Worm (Caenorhabditis elegans) whole organism, L2 larva: ENCODE measurements around the gene clec-24.

Experiments used
- C34F6.9 ChIP-seq: fragments of 150-350 bp; optimal IDR thresholded peaks from 2 replicates; lab custom pipeline; 2014; ENCODE audit warnings: missing biosample characterization, missing genetic modification characterization
- F13H6.1 ChIP-seq: sonication (generic microtip); optimal IDR thresholded peaks from 2 replicates; lab custom pipeline; 2016; ENCODE audit warnings: missing genetic modification characterization, missing compliant biosample characterization
- R02D3.7 ChIP-seq: fragments of 150-350 bp; optimal IDR thresholded peaks from 2 replicates; lab custom pipeline; 2014; ENCODE audit warnings: missing biosample characterization, missing genetic modification characterization
- Y55F3AM.14 ChIP-seq: fragments of 200-800 bp; sonication (Bioruptor generic); optimal IDR thresholded peaks from 2 replicates; lab custom pipeline; 2018; ENCODE audit warnings: mild to moderate bottlenecking, missing genetic modification characterization, missing compliant biosample characterization
- ZK546.5 ChIP-seq: sonication (generic microtip); optimal IDR thresholded peaks from 2 replicates; lab custom pipeline; 2017; ENCODE audit warnings: missing biosample characterization, missing genetic modification characterization
- alr-1 ChIP-seq: fragments of 150-350 bp; optimal IDR thresholded peaks from 2 replicates; lab custom pipeline; 2014; ENCODE audit warnings: missing biosample characterization, missing genetic modification characterization
- aly-2 ChIP-seq: fragments of 150-350 bp; optimal IDR thresholded peaks from 2 replicates; lab custom pipeline; 2014; ENCODE audit warnings: missing biosample characterization, missing genetic modification characterization
- blmp-1 ChIP-seq: sonication (generic microtip); optimal IDR thresholded peaks from 2 replicates; lab custom pipeline; 2017; ENCODE audit warnings: missing genetic modification characterization, mild to moderate bottlenecking, missing compliant biosample characterization, antibody characterized with exemption, moderate library complexity; ENCODE audit not compliant: insufficient read depth
- ceh-16 ChIP-seq: fragments of 150-350 bp; optimal IDR thresholded peaks from 2 replicates; lab custom pipeline; 2014; ENCODE audit warnings: missing biosample characterization, missing genetic modification characterization
- ceh-82 ChIP-seq: fragments of 150-350 bp; optimal IDR thresholded peaks from 2 replicates; lab custom pipeline; 2014; ENCODE audit warnings: missing biosample characterization, missing genetic modification characterization
- crh-2 ChIP-seq: sonication (generic microtip); optimal IDR thresholded peaks from 2 replicates; lab custom pipeline; 2017; ENCODE audit warnings: missing biosample characterization, missing genetic modification characterization
- dmd-4 ChIP-seq: sonication (generic microtip); optimal IDR thresholded peaks from 2 replicates; lab custom pipeline; 2017; ENCODE audit warnings: missing biosample characterization, missing genetic modification characterization
- egl-27 ChIP-seq: sonication (generic microtip); optimal IDR thresholded peaks from 3 replicates; lab custom pipeline; 2017; ENCODE audit warnings: missing biosample characterization, missing genetic modification reagents, missing genetic modification characterization
- elt-1 ChIP-seq: fragments of 150-350 bp; optimal IDR thresholded peaks from 2 replicates; lab custom pipeline; 2014; ENCODE audit warnings: missing biosample characterization, missing genetic modification characterization
- elt-3 ChIP-seq: sonication (generic microtip); optimal IDR thresholded peaks from 2 replicates; lab custom pipeline; 2017; ENCODE audit warnings: missing biosample characterization, missing genetic modification characterization
- fos-1 ChIP-seq: fragments of 150-350 bp; optimal IDR thresholded peaks from 2 replicates; lab custom pipeline; 2014; ENCODE audit warnings: missing biosample characterization, missing genetic modification characterization
- gmeb-1 ChIP-seq: fragments of 150-350 bp; optimal IDR thresholded peaks from 2 replicates; lab custom pipeline; 2014; ENCODE audit warnings: missing biosample characterization, missing genetic modification characterization
- lin-13 ChIP-seq: fragments of 150-350 bp; optimal IDR thresholded peaks from 2 replicates; lab custom pipeline; 2014; ENCODE audit warnings: missing biosample characterization, missing genetic modification reagents, missing genetic modification characterization
- lin-39 ChIP-seq: fragments of 150-350 bp; optimal IDR thresholded peaks from 2 replicates; lab custom pipeline; 2014; ENCODE audit warnings: missing biosample characterization, missing genetic modification reagents, missing genetic modification characterization
- lsy-2 ChIP-seq, 2 experiments: fragments of 150-350 bp in 1 of 2; sonication (generic microtip) in 1 of 2; optimal IDR thresholded peaks; 2 replicates each; lab custom pipeline; 2014 to 2017; ENCODE audit warnings: missing biosample characterization in 2 of 2, missing genetic modification characterization in 2 of 2
- mab-5 ChIP-seq: fragments of 150-350 bp; optimal IDR thresholded peaks from 2 replicates; lab custom pipeline; 2014; ENCODE audit warnings: missing biosample characterization, missing genetic modification characterization
- mbf-1 ChIP-seq: sonication (generic microtip); optimal IDR thresholded peaks from 2 replicates; lab custom pipeline; 2017; ENCODE audit warnings: missing biosample characterization, missing genetic modification characterization
- nhr-10 ChIP-seq: sonication (generic microtip); optimal IDR thresholded peaks from 2 replicates; lab custom pipeline; 2017; ENCODE audit warnings: missing biosample characterization, missing genetic modification characterization
- nhr-12 ChIP-seq: fragments of 150-350 bp; optimal IDR thresholded peaks from 2 replicates; lab custom pipeline; 2014; ENCODE audit warnings: missing biosample characterization, missing genetic modification characterization
- nhr-129 ChIP-seq: fragments of 150-350 bp; optimal IDR thresholded peaks from 2 replicates; lab custom pipeline; 2014; ENCODE audit warnings: missing biosample characterization, missing genetic modification characterization
- nhr-21 ChIP-seq: fragments of 150-350 bp; optimal IDR thresholded peaks from 2 replicates; lab custom pipeline; 2014; ENCODE audit warnings: missing biosample characterization, missing genetic modification characterization
- nhr-23 ChIP-seq: fragments of 150-350 bp; optimal IDR thresholded peaks from 2 replicates; lab custom pipeline; 2014; ENCODE audit warnings: missing biosample characterization, missing genetic modification reagents, missing genetic modification characterization
- nhr-237 ChIP-seq: fragments of 150-350 bp; optimal IDR thresholded peaks from 2 replicates; lab custom pipeline; 2014; ENCODE audit warnings: missing biosample characterization, missing genetic modification characterization
- nhr-25 ChIP-seq: fragments of 150-350 bp; sonication (generic microtip); optimal IDR thresholded peaks from 3 replicates; lab custom pipeline; 2014; ENCODE audit warnings: missing biosample characterization, missing genetic modification characterization
- nhr-77 ChIP-seq: fragments of 150-350 bp; optimal IDR thresholded peaks from 2 replicates; lab custom pipeline; 2014; ENCODE audit warnings: missing biosample characterization, missing genetic modification characterization
- peb-1 ChIP-seq: fragments of 150-350 bp; optimal IDR thresholded peaks from 2 replicates; lab custom pipeline; 2014; ENCODE audit warnings: missing biosample characterization, missing genetic modification characterization
- sem-4 ChIP-seq: fragments of 150-350 bp; optimal IDR thresholded peaks from 2 replicates; lab custom pipeline; 2014; ENCODE audit warnings: missing biosample characterization, missing genetic modification reagents, missing genetic modification characterization
- skn-1 ChIP-seq: sonication (generic microtip); optimal IDR thresholded peaks from 2 replicates; lab custom pipeline; 2017; ENCODE audit warnings: missing biosample characterization, missing genetic modification characterization
- sma-3 ChIP-seq: sonication (generic microtip); optimal IDR thresholded peaks from 2 replicates; lab custom pipeline; 2016; ENCODE audit warnings: missing genetic modification reagents, missing genetic modification characterization, missing compliant biosample characterization
- sma-9 ChIP-seq, 2 experiments: fragments of 150-350 bp in 1 of 2; sonication (generic microtip) in 1 of 2; optimal IDR thresholded peaks; 2 replicates each; lab custom pipeline; 2014 to 2016; ENCODE audit warnings: missing genetic modification characterization in 2 of 2, mild to moderate bottlenecking in 1 of 2, missing biosample characterization in 1 of 2, missing compliant biosample characterization in 1 of 2, missing genetic modification reagents in 1 of 2, moderate library complexity in 1 of 2
- snpc-4 ChIP-seq: fragments of 150-350 bp; optimal IDR thresholded peaks from 2 replicates; lab custom pipeline; 2014; ENCODE audit warnings: missing biosample characterization, missing genetic modification characterization
- unc-39 ChIP-seq: fragments of 150-350 bp; optimal IDR thresholded peaks from 2 replicates; lab custom pipeline; 2014; ENCODE audit warnings: missing biosample characterization, missing genetic modification characterization
- unc-55 ChIP-seq: fragments of 150-350 bp; sonication (generic microtip); optimal IDR thresholded peaks from 3 replicates; lab custom pipeline; 2014; ENCODE audit warnings: missing biosample characterization, missing genetic modification reagents, missing genetic modification characterization
- ztf-1 ChIP-seq: fragments of 200-800 bp; sonication (Bioruptor generic); conservative IDR thresholded peaks from 2 replicates; pipeline ENCODE4 v1.3.6; 2022; ENCODE audit warnings: missing genetic modification characterization, missing compliant biosample characterization
- ztf-11 ChIP-seq: sonication (generic microtip); optimal IDR thresholded peaks from 2 replicates; lab custom pipeline; 2017; ENCODE audit warnings: missing biosample characterization, missing genetic modification characterization
- ztf-4 ChIP-seq: fragments of 150-350 bp; optimal IDR thresholded peaks from 2 replicates; lab custom pipeline; 2014; ENCODE audit warnings: missing biosample characterization, missing genetic modification characterization

The clec-24 gene

ce11 chrV:16834989-16835388 is 26.8 kb upstream of the clec-24 start, which contains the start of gene tni-3:
Gene tni-3, minus strand, starts transcription at chrV:16835128.
- TF ChIP-seq dmd-4 (no peak), crh-2 (tag; lab: Kevin White, UChicago) (no peak), aly-2 (tag; lab: Kevin White, UChicago) (no peak), nhr-237 (tag; lab: Kevin White, UChicago) (no peak), nhr-10 (tag; lab: Kevin White, UChicago) (no peak), unc-39 (tag; lab: Kevin White, UChicago) (no peak), nhr-21 (no peak), nhr-77 (no peak), peb-1 (no peak), egl-27 (tag; lab: Kevin White, UChicago) (no peak), skn-1 (no peak), sem-4 (no peak), fos-1 (tag; lab: Kevin White, UChicago) (no peak), nhr-12 (tag; lab: Kevin White, UChicago) (no peak), mbf-1 (tag; lab: Kevin White, UChicago) (no peak)

ce11 chrV:16836100-16836499 is 25.7 kb upstream of the clec-24 start:
- TF ChIP-seq Y55F3AM.14 (GFP tag; lab: Kevin White, UChicago) = no peak
- no peak for TF ChIP-seq nhr-12 (tag; lab: Kevin White, UChicago)
- no peak for TF ChIP-seq ceh-82 (tag; lab: Kevin White, UChicago)
- TF ChIP-seq skn-1 = no peak
- no peak for TF ChIP-seq nhr-129 (tag; lab: Kevin White, UChicago)
- TF ChIP-seq snpc-4 (tag; lab: Kevin White, UChicago) = no peak
- no peak for TF ChIP-seq ztf-11 (tag; lab: Kevin White, UChicago)
- no peak for TF ChIP-seq lin-13
- no peak for TF ChIP-seq blmp-1 (tag; lab: Kevin White, UChicago)
- TF ChIP-seq mbf-1 (tag; lab: Kevin White, UChicago) = no peak
- TF ChIP-seq elt-1 (tag; lab: Kevin White, UChicago) = no peak
- no peak for TF ChIP-seq ztf-4 (tag; lab: Kevin White, UChicago)
- no peak for TF ChIP-seq ztf-1 (GFP tag; lab: Robert Waterston, UW)
- TF ChIP-seq lsy-2 (tag; optimal IDR thresholded peaks at IDR 0.05; lab: Kevin White, UChicago) = no peak
- TF ChIP-seq alr-1 (tag; lab: Kevin White, UChicago) = no peak
- TF ChIP-seq gmeb-1 = no peak
- TF ChIP-seq sem-4 = no peak
- TF ChIP-seq R02D3.7 (tag; lab: Kevin White, UChicago) = no peak

ce11 chrV:16838435-16838834 is 23.4 kb upstream of the clec-24 start:
- TF ChIP-seq F13H6.1 = no peak
- no peak for TF ChIP-seq elt-3 (tag; lab: Kevin White, UChicago)
- TF ChIP-seq ceh-16 (tag; lab: Kevin White, UChicago) = no peak
- TF ChIP-seq nhr-23 = no peak
- TF ChIP-seq mab-5 (tag; lab: Kevin White, UChicago) = no peak

ce11 chrV:16840283-16840682 is 21.5 kb upstream of the clec-24 start:
- peak; percentile 50 for TF ChIP-seq sma-9 (GFP tag; optimal IDR thresholded peaks at IDR 0.05; lab: Kevin White, UChicago)
- TF ChIP-seq sma-9 (tag; optimal IDR thresholded peaks at IDR 0.05; lab: Kevin White, UChicago) = no peak
- peak; percentile 76 for TF ChIP-seq fos-1 (tag; lab: Kevin White, UChicago)
- TF ChIP-seq ZK546.5 (tag; lab: Kevin White, UChicago) = no peak
- TF ChIP-seq, all 48 proteins: peak for 2

- TF ChIP-seq ZK546.5 (tag; lab: Kevin White, UChicago) = no peak
- no peak for TF ChIP-seq sma-3
- no peak for TF ChIP-seq peb-1
- no peak for TF ChIP-seq R02D3.7 (tag; lab: Kevin White, UChicago)
- TF ChIP-seq nhr-12 (tag; lab: Kevin White, UChicago) = no peak
- no peak for TF ChIP-seq nhr-237 (tag; lab: Kevin White, UChicago)
- TF ChIP-seq nhr-25 (tag; lab: Kevin White, UChicago) = no peak
- no peak for TF ChIP-seq mbf-1 (tag; lab: Kevin White, UChicago)
- no peak for TF ChIP-seq lin-39 (tag; lab: Kevin White, UChicago)
- TF ChIP-seq C34F6.9 (tag; lab: Kevin White, UChicago) = no peak
- no peak for TF ChIP-seq mab-5 (tag; lab: Kevin White, UChicago)
- no peak for TF ChIP-seq lin-13
- no peak for TF ChIP-seq unc-39 (tag; lab: Kevin White, UChicago)
- no peak for TF ChIP-seq ztf-1 (GFP tag; lab: Robert Waterston, UW)
- no peak for TF ChIP-seq skn-1
- no peak for TF ChIP-seq crh-2 (tag; lab: Kevin White, UChicago)
- TF ChIP-seq alr-1 (tag; lab: Kevin White, UChicago) = no peak
- TF ChIP-seq aly-2 (tag; lab: Kevin White, UChicago) = no peak
- no peak for TF ChIP-seq unc-55 (GFP tag; lab: Kevin White, UChicago)
- no peak for TF ChIP-seq Y55F3AM.14 (GFP tag; lab: Kevin White, UChicago)
- TF ChIP-seq, all 48 proteins: peak for 0
Observed at ce11 chrV:16840961-16841360, 20.9 kb upstream of the clec-24 start, which contains the start of gene clec-40. Gene clec-40, minus strand, starts transcription at chrV:16841061.
